Fruit fly (Drosophila melanogaster) whole organism, embryonic: ENCODE data around the gene CG15773.

Experiments used
- BEAF-32 ChIP-seq: fragments of 200-800 bp; sonication (Bioruptor generic); optimal IDR thresholded peaks from 3 replicates; lab custom pipeline; 2017; ENCODE audit warnings: missing biosample characterization, missing genetic modification characterization, mild to moderate bottlenecking, moderate library complexity, missing genetic modification reagents
- Blimp-1 ChIP-seq: fragments of 200-800 bp; sonication (Bioruptor generic); optimal IDR thresholded peaks from 3 replicates; lab custom pipeline; 2018; ENCODE audit warnings: missing biosample characterization, missing genetic modification characterization, mild to moderate bottlenecking, moderate library complexity, missing genetic modification reagents
- CG10267 ChIP-seq: fragments of 200-800 bp; sonication (Bioruptor generic); optimal IDR thresholded peaks from 2 replicates; lab custom pipeline; 2018; ENCODE audit warnings: missing biosample characterization, mild to moderate bottlenecking, missing genetic modification characterization, moderate library complexity
- CG10366 ChIP-seq: fragments of 200-800 bp; sonication (Bioruptor generic); IDR thresholded peaks from 2 replicates; pipeline ENCODE4 v1.3.6; 2022; ENCODE audit warnings: missing biosample characterization, missing genetic modification characterization
- CG10959 ChIP-seq: fragments of 200-800 bp; sonication (Bioruptor generic); IDR thresholded peaks from 2 replicates; pipeline ENCODE4 v1.3.6; 2022; ENCODE audit warnings: missing biosample characterization, missing genetic modification characterization
- CG12659 ChIP-seq: fragments of 200-800 bp; sonication (Bioruptor generic); optimal IDR thresholded peaks from 3 replicates; lab custom pipeline; 2017; ENCODE audit warnings: mild to moderate bottlenecking, missing biosample characterization, missing genetic modification reagents, missing genetic modification characterization
- CG13894 ChIP-seq: fragments of 200-800 bp; sonication (Bioruptor generic); optimal IDR thresholded peaks from 3 replicates; lab custom pipeline; 2018; ENCODE audit warnings: missing biosample characterization, mild to moderate bottlenecking, missing genetic modification characterization, moderate library complexity
- CG1647 ChIP-seq: fragments of 200-800 bp; sonication (Bioruptor generic); optimal IDR thresholded peaks from 3 replicates; lab custom pipeline; 2016; ENCODE audit warnings: missing biosample characterization, missing genetic modification characterization
- CG17186 ChIP-seq: fragments of 200-800 bp; sonication (Bioruptor generic); optimal IDR thresholded peaks from 3 replicates; lab custom pipeline; 2017; ENCODE audit warnings: missing biosample characterization, missing genetic modification reagents, missing genetic modification characterization
- CG31441 ChIP-seq: fragments of 200-800 bp; sonication (Bioruptor generic); IDR thresholded peaks from 2 replicates; pipeline ENCODE4 v1.3.6; 2022; ENCODE audit warnings: missing biosample characterization, missing genetic modification characterization
- CG32532 ChIP-seq: fragments of 200-800 bp; sonication (Bioruptor generic); IDR thresholded peaks from 2 replicates; pipeline ENCODE4 v1.3.6; 2022; ENCODE audit warnings: missing biosample characterization, missing genetic modification characterization
- CG3281 ChIP-seq: fragments of 200-800 bp; sonication (Bioruptor generic); optimal IDR thresholded peaks from 3 replicates; lab custom pipeline; 2017; ENCODE audit warnings: missing biosample characterization, mild to moderate bottlenecking, missing genetic modification characterization
- CG33213 ChIP-seq: fragments of 200-800 bp; sonication (Bioruptor generic); optimal IDR thresholded peaks from 3 replicates; lab custom pipeline; 2016; ENCODE audit warnings: missing biosample characterization, missing genetic modification characterization
- CG7372 ChIP-seq: fragments of 200-800 bp; sonication (Bioruptor generic); IDR thresholded peaks from 2 replicates; pipeline ENCODE4 v1.3.6; 2022; ENCODE audit warnings: missing biosample characterization, missing genetic modification characterization
- CG8089 ChIP-seq: fragments of 200-800 bp; sonication (Bioruptor generic); optimal IDR thresholded peaks from 3 replicates; lab custom pipeline; 2016; ENCODE audit warnings: missing biosample characterization, missing genetic modification characterization
- CG8281 ChIP-seq: fragments of 200-800 bp; sonication (Bioruptor generic); optimal IDR thresholded peaks from 2 replicates; lab custom pipeline; 2018; ENCODE audit warnings: missing biosample characterization, mild to moderate bottlenecking, missing genetic modification characterization, moderate library complexity
- CG8290 ChIP-seq, 3 experiments: fragments of 200-800 bp; sonication (Bioruptor generic); optimal IDR thresholded peaks; 2 replicates each; lab custom pipeline; 2016 to 2019; ENCODE audit warnings: missing biosample characterization in 3 of 3, missing genetic modification characterization in 3 of 3, mild to moderate bottlenecking in 2 of 3, moderate library complexity in 1 of 3
- CG8924 ChIP-seq: fragments of 200-800 bp; optimal IDR thresholded peaks from 3 replicates; lab custom pipeline; 2019; ENCODE audit warnings: missing biosample characterization, mild to moderate bottlenecking, missing genetic modification characterization, moderate library complexity
- Chrac-16 ChIP-seq: fragments of 200-800 bp; sonication (Bioruptor generic); optimal IDR thresholded peaks from 3 replicates; lab custom pipeline; 2016; ENCODE audit warnings: missing biosample characterization, missing genetic modification characterization
- D ChIP-seq, 2 experiments: fragments of 200-800 bp in 1 of 2; fragments of >200 bp in 1 of 2; sonication (Bioruptor generic) in 1 of 2; optimal IDR thresholded peaks; 2 replicates in 1 of 2; 3 replicates in 1 of 2; lab custom pipeline; 2017; ENCODE audit warnings: mild to moderate bottlenecking in 1 of 2, missing biosample characterization in 1 of 2, missing genetic modification characterization in 1 of 2, missing genetic modification reagents in 1 of 2
- D19B ChIP-seq: fragments of 200-800 bp; sonication (Bioruptor generic); optimal IDR thresholded peaks from 2 replicates; lab custom pipeline; 2017; ENCODE audit warnings: missing biosample characterization, mild to moderate bottlenecking, missing genetic modification characterization
- Dbx ChIP-seq: fragments of 200-800 bp; sonication (Bioruptor generic); IDR thresholded peaks from 3 replicates; pipeline ENCODE4 v1.3.6; 2022; ENCODE audit warnings: missing biosample characterization, missing genetic modification characterization
- HHEX ChIP-seq: fragments of 200-800 bp; sonication (Bioruptor generic); optimal IDR thresholded peaks from 3 replicates; lab custom pipeline; 2017; ENCODE audit warnings: missing biosample characterization, mild to moderate bottlenecking, missing genetic modification characterization, missing genetic modification reagents
- Kr ChIP-seq: fragments of 200-800 bp; sonication (Bioruptor generic); optimal IDR thresholded peaks from 2 replicates; lab custom pipeline; 2017; ENCODE audit warnings: missing biosample characterization, mild to moderate bottlenecking, missing genetic modification characterization
- Oli ChIP-seq: fragments of 200-800 bp; sonication (Bioruptor generic); optimal IDR thresholded peaks from 2 replicates; lab custom pipeline; 2018; ENCODE audit warnings: missing biosample characterization, mild to moderate bottlenecking, missing genetic modification characterization, moderate library complexity
- Pdp1 ChIP-seq, 2 experiments: fragments of 200-800 bp; sonication (Bioruptor generic); optimal IDR thresholded peaks; 3 replicates each; lab custom pipeline; 2016; ENCODE audit warnings: missing biosample characterization in 2 of 2, missing genetic modification characterization in 2 of 2, mild to moderate bottlenecking in 1 of 2, moderate library complexity in 1 of 2
- Tbp ChIP-seq: fragments of >200 bp; optimal IDR thresholded peaks from 2 replicates; lab custom pipeline; 2018; ENCODE audit warnings: missing biosample characterization, missing genetic modification characterization
- ap ChIP-seq: fragments of 200-800 bp; sonication (Bioruptor generic); IDR thresholded peaks from 2 replicates; pipeline ENCODE4 v1.3.6; 2022; ENCODE audit warnings: missing biosample characterization, missing genetic modification characterization
- bab2 ChIP-seq: fragments of 200-800 bp; sonication (Bioruptor generic); optimal IDR thresholded peaks from 2 replicates; lab custom pipeline; 2016; ENCODE audit warnings: missing biosample characterization, missing genetic modification characterization
- br ChIP-seq: fragments of >200 bp; optimal IDR thresholded peaks from 2 replicates; lab custom pipeline; 2017
- cad ChIP-seq: fragments of >200 bp; optimal IDR thresholded peaks from 2 replicates; lab custom pipeline; 2017; ENCODE audit warnings: missing biosample characterization, missing genetic modification characterization
- corto ChIP-seq: fragments of 200-800 bp; sonication (Bioruptor generic); optimal IDR thresholded peaks from 2 replicates; lab custom pipeline; 2016; ENCODE audit warnings: missing biosample characterization, mild to moderate bottlenecking, missing genetic modification characterization, moderate library complexity
- dati ChIP-seq: fragments of 200-800 bp; sonication (Bioruptor generic); IDR thresholded peaks from 2 replicates; pipeline ENCODE4 v1.3.6; 2022; ENCODE audit warnings: missing biosample characterization, missing genetic modification characterization
- dpn ChIP-seq, 2 experiments: fragments of 200-800 bp; sonication (Bioruptor generic); optimal IDR thresholded peaks; 3 replicates each; lab custom pipeline; 2016; ENCODE audit warnings: missing biosample characterization in 2 of 2, missing genetic modification characterization in 2 of 2
- eve ChIP-seq, 2 experiments: fragments of >200 bp; optimal IDR thresholded peaks; 2 replicates each; lab custom pipeline; 2017; ENCODE audit warnings: missing biosample characterization in 2 of 2, missing genetic modification characterization in 2 of 2
- ftz-f1 ChIP-seq: fragments of 200-800 bp; sonication (Bioruptor generic); optimal IDR thresholded peaks from 2 replicates; lab custom pipeline; 2016; ENCODE audit warnings: missing biosample characterization, missing genetic modification characterization
- gce ChIP-seq: fragments of 200-800 bp; sonication (Bioruptor generic); IDR thresholded peaks from 3 replicates; pipeline ENCODE4 v1.3.6; 2022; ENCODE audit warnings: missing biosample characterization, missing genetic modification characterization
- her ChIP-seq: fragments of 200-800 bp; sonication (Bioruptor generic); optimal IDR thresholded peaks from 2 replicates; lab custom pipeline; 2016; ENCODE audit warnings: missing biosample characterization, missing genetic modification characterization
- ind ChIP-seq: fragments of 200-800 bp; sonication (Bioruptor generic); optimal IDR thresholded peaks from 3 replicates; lab custom pipeline; 2016; ENCODE audit warnings: missing biosample characterization, missing genetic modification characterization
- inv ChIP-seq: fragments of 200-800 bp; sonication (Bioruptor generic); IDR thresholded peaks from 2 replicates; pipeline ENCODE4 v1.3.6; 2022; ENCODE audit warnings: missing biosample characterization, missing genetic modification characterization; ENCODE audit not compliant: partially characterized antibody
- kah ChIP-seq: fragments of 200-800 bp; sonication (Bioruptor generic); optimal IDR thresholded peaks from 2 replicates; lab custom pipeline; 2018; ENCODE audit warnings: missing biosample characterization, mild to moderate bottlenecking, missing genetic modification characterization
- lilli ChIP-seq: fragments of 200-800 bp; sonication (Bioruptor generic); optimal IDR thresholded peaks from 3 replicates; lab custom pipeline; 2016; ENCODE audit warnings: missing biosample characterization, missing genetic modification characterization
- mirr ChIP-seq: fragments of 200-800 bp; sonication (Bioruptor generic); optimal IDR thresholded peaks from 3 replicates; lab custom pipeline; 2018; ENCODE audit warnings: missing biosample characterization, mild to moderate bottlenecking, missing genetic modification characterization
- p53 ChIP-seq: fragments of 200-800 bp; sonication (Bioruptor generic); optimal IDR thresholded peaks from 2 replicates; lab custom pipeline; 2016; ENCODE audit warnings: missing biosample characterization, missing genetic modification characterization
- salm ChIP-seq: fragments of 200-800 bp; sonication (Bioruptor generic); optimal IDR thresholded peaks from 2 replicates; lab custom pipeline; 2018; ENCODE audit warnings: missing biosample characterization, mild to moderate bottlenecking, missing genetic modification characterization
- sr ChIP-seq: fragments of 200-800 bp; sonication (Bioruptor generic); IDR thresholded peaks from 3 replicates; pipeline ENCODE4 v1.3.6; 2022; ENCODE audit warnings: missing biosample characterization, missing genetic modification characterization
- toy ChIP-seq: fragments of 200-800 bp; sonication (Bioruptor generic); IDR thresholded peaks from 2 replicates; pipeline ENCODE4 v1.3.6; 2022; ENCODE audit warnings: missing biosample characterization, missing genetic modification characterization
- wor ChIP-seq: fragments of 200-800 bp; sonication (Bioruptor generic); IDR thresholded peaks from 2 replicates; pipeline ENCODE4 v1.3.6; 2022; ENCODE audit warnings: missing biosample characterization, missing genetic modification characterization

The CG15773 gene

dm6 chrX:5712966-5713365 lies 19.6 kb upstream of the CG15773 start:
- peak in 1 of 2 experiments; percentile 54 for TF ChIP-seq Pdp1 (GFP tag; optimal IDR thresholded peaks at IDR 0.05; lab: Kevin White, UChicago)
- no peak for TF ChIP-seq lilli (GFP tag; lab: Kevin White, UChicago)

DNA sequence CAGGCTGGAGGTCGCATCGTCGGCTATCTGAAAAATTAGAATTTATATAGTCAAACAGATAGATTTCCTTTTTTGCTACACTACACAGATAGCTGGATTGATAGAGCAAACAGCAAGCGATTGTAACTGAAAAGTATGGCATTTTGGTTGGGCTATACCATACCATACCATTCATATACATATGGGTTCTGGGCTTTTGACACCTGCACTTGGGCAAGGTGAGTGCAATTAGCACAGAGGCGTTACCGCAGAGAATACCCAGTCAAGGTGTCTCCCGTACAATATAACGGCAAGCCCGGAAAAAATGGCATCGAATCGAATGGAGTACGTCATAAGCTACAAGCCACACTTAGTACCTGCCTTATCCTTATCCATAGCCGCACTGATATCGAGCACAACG lies 17.8 kb upstream of the CG15773 start:
- TF ChIP-seq D (optimal IDR thresholded peaks at IDR 0.05; lab: Kevin White, UChicago) = no peak
- TF ChIP-seq D (GFP tag; optimal IDR thresholded peaks at IDR 0.05; lab: Kevin White, UChicago) = no peak
- no peak for TF ChIP-seq CG32532
- TF ChIP-seq dati (GFP tag; lab: Robert Waterston, UW) = no peak
- no peak for TF ChIP-seq br
- TF ChIP-seq CG8281 (tag; lab: Kevin White, UChicago) = no peak
- TF ChIP-seq CG3281 (GFP tag; lab: Kevin White, UChicago) = no peak
- no peak for TF ChIP-seq CG10366 (GFP tag; lab: Robert Waterston, UW)
- TF ChIP-seq cad (GFP tag; lab: Kevin White, UChicago) = no peak
- TF ChIP-seq CG1647 (GFP tag; lab: Kevin White, UChicago) = no peak
- no peak for TF ChIP-seq toy
- no peak for TF ChIP-seq CG17186
- TF ChIP-seq gce (GFP tag; lab: Robert Waterston, UW) = no peak
- TF ChIP-seq Dbx (GFP tag; lab: Robert Waterston, UW) = no peak
- TF ChIP-seq mirr (GFP tag; lab: Kevin White, UChicago) = no peak
- no peak for TF ChIP-seq Oli (tag; lab: Kevin White, UChicago)
- TF ChIP-seq Blimp-1 (GFP tag; lab: Kevin White, UChicago) = no peak
- no peak for TF ChIP-seq Kr
- no peak for TF ChIP-seq CG10959 (GFP tag; lab: Robert Waterston, UW)
- TF ChIP-seq CG7372 (GFP tag; lab: Robert Waterston, UW) = no peak
- no peak for TF ChIP-seq HHEX (GFP tag; lab: Kevin White, UChicago)

- TF ChIP-seq her (GFP tag; lab: Kevin White, UChicago) = no peak
- TF ChIP-seq p53 = no peak
- TF ChIP-seq CG33213 (GFP tag; lab: Kevin White, UChicago) = no peak
- TF ChIP-seq ap (GFP tag; lab: Robert Waterston, UW) = no peak
- no peak for TF ChIP-seq CG3281 (GFP tag; lab: Kevin White, UChicago)
- TF ChIP-seq bab2 = no peak
- no peak for TF ChIP-seq CG8089 (GFP tag; lab: Kevin White, UChicago)
- TF ChIP-seq Chrac-16 (GFP tag; lab: Kevin White, UChicago) = no peak
- TF ChIP-seq wor = no peak
- TF ChIP-seq ftz-f1 (GFP tag; lab: Kevin White, UChicago) = no peak
- no peak for TF ChIP-seq CG13894 (tag; lab: Kevin White, UChicago)
- TF ChIP-seq sr (GFP tag; lab: Robert Waterston, UW) = no peak
- no peak for TF ChIP-seq Tbp (GFP tag; lab: Kevin White, UChicago)
- no peak for TF ChIP-seq CG8290 (GFP tag; optimal IDR thresholded peaks at IDR 0.05; lab: Kevin White, UChicago)
- peak in 1 of 2 experiments; percentile 23 for TF ChIP-seq CG8290 (tag; optimal IDR thresholded peaks at IDR 0.05; lab: Kevin White, UChicago)
- no peak for TF ChIP-seq salm (tag; lab: Kevin White, UChicago)
- TF ChIP-seq kah = no peak
- TF ChIP-seq CG10267 (tag; lab: Kevin White, UChicago) = no peak
- TF ChIP-seq ind = no peak
- TF ChIP-seq D19B (GFP tag; lab: Kevin White, UChicago) = no peak
- no peak for TF ChIP-seq CG31441
- TF ChIP-seq BEAF-32 (GFP tag; lab: Kevin White, UChicago) = no peak
- TF ChIP-seq inv = no peak
- no peak for TF ChIP-seq CG12659 (GFP tag; lab: Kevin White, UChicago)
- TF ChIP-seq eve (GFP tag; optimal IDR thresholded peaks at IDR 0.05; lab: Kevin White, UChicago) = no peak
- TF ChIP-seq corto = no peak
- TF ChIP-seq CG8924 (tag; lab: Kevin White, UChicago) = no peak
- no peak for TF ChIP-seq dpn (GFP tag; optimal IDR thresholded peaks at IDR 0.05; lab: Kevin White, UChicago)
Measured at dm6 chrX:5715455-5716227, 16.9 kb upstream of the CG15773 start.
